Worm (Caenorhabditis elegans): Measurements from ENCODE around the gene sre-41.

The sre-41 gene

DNA sequence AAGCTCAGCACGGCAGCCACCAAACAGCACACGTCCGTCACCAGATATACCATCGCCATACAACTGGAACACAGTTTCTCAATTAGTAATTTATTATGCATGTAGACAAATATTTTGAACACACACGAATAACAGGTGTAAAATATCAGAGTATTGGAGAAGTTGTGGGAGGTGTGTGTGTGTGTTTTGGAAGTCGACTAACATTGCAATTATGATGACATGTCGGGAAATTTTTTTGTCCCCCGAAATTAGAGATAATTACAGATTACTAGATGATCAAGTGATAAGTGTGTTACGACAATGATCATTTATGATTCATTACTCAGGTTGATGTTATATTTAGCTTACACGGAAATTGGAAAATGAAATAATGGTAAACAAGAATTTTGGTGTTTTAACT is 41.7 kb downstream of the sre-41 start, which contains the start of gene Y57A10C.8:
Gene Y57A10C.8 (minus strand): TSS at position 101 of the 400 bp plus-strand sequence.
- no peak for TF ChIP-seq nhr-76 (tag; optimal IDR thresholded peaks at IDR 0.05)
- no peak for TF ChIP-seq lin-14 (GFP tag; optimal IDR thresholded peaks at IDR 0.05)
- TF ChIP-seq dsc-1 (tag; optimal IDR thresholded peaks at IDR 0.05) = no peak
- no peak for TF ChIP-seq nhr-12 (tag; optimal IDR thresholded peaks at IDR 0.05)
- TF ChIP-seq C04F5.9 (tag; optimal IDR thresholded peaks at IDR 0.05) = no peak
- no peak for TF ChIP-seq ets-5 (GFP tag; IDR thresholded peaks at IDR 0.05)
- TF ChIP-seq lsy-2 (tag; optimal IDR thresholded peaks at IDR 0.05) = no peak
- TF ChIP-seq ceh-82 (tag; optimal IDR thresholded peaks at IDR 0.05) = no peak
- TF ChIP-seq sox-4 (tag; optimal IDR thresholded peaks at IDR 0.05) = no peak
- TF ChIP-seq ztf-4 (tag; optimal IDR thresholded peaks at IDR 0.05) = no peak

DNA sequence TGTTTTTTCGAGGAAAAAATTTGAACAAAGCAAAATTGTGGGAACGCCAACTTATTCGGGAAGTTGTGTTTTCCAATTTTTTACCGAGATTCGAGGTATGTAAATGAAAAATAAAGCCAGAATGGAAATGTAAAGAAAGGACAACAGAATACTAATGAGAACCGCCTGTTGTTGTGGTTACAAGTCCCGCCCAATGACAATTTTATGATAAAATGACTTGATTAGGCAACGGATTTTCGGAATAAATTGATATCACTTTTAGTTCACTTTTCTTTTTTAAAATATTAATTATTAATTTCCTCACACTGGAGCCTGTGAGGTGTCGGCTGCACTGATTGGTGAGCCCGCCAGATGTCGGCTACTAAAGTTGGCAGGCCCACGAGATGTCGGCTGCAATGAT is 44.3 kb downstream of the sre-41 start, which contains the start of gene dct-12:
Gene dct-12 (minus strand): TSS at position 101 of the 400 bp plus-strand sequence.
- no peak for TF ChIP-seq egl-13 (tag; optimal IDR thresholded peaks at IDR 0.05)
- TF ChIP-seq ceh-88 (GFP tag; IDR thresholded peaks at IDR 0.05) = no peak
- TF ChIP-seq swsn-7 (tag; optimal IDR thresholded peaks at IDR 0.05) = no peak
- TF ChIP-seq fkh-8 (tag; optimal IDR thresholded peaks at IDR 0.05) = no peak
- TF ChIP-seq mep-1 (tag; optimal IDR thresholded peaks at IDR 0.05) = no peak
- no peak for TF ChIP-seq dpl-1 (GFP tag; optimal IDR thresholded peaks at IDR 0.05)
- TF ChIP-seq grh-1 (GFP tag; IDR thresholded peaks at IDR 0.05) = no peak
- TF ChIP-seq rnt-1 (tag; optimal IDR thresholded peaks at IDR 0.05) = no peak
- TF ChIP-seq dsc-1 (tag; optimal IDR thresholded peaks at IDR 0.05) = no peak
- no peak for TF ChIP-seq ztf-4 (tag; optimal IDR thresholded peaks at IDR 0.05)
- TF ChIP-seq xbp-1 (tag; optimal IDR thresholded peaks at IDR 0.05) = no peak
- no peak for TF ChIP-seq fos-1 (tag; optimal IDR thresholded peaks at IDR 0.05)
- TF ChIP-seq nhr-237 (tag; optimal IDR thresholded peaks at IDR 0.05) = no peak
- no peak for TF ChIP-seq snpc-4 (tag; optimal IDR thresholded peaks at IDR 0.05)
- TF ChIP-seq hlh-17 (GFP tag; optimal IDR thresholded peaks at IDR 0.05; ENCODE audit: borderline replicate concordance) = no peak
- no peak for TF ChIP-seq ceh-8 (GFP tag; optimal IDR thresholded peaks at IDR 0.05)
- TF ChIP-seq C34B4.2 (tag; optimal IDR thresholded peaks at IDR 0.05) = no peak
- no peak for TF ChIP-seq lir-3 (tag; optimal IDR thresholded peaks at IDR 0.05; ENCODE audit: poor library complexity)

DNA sequence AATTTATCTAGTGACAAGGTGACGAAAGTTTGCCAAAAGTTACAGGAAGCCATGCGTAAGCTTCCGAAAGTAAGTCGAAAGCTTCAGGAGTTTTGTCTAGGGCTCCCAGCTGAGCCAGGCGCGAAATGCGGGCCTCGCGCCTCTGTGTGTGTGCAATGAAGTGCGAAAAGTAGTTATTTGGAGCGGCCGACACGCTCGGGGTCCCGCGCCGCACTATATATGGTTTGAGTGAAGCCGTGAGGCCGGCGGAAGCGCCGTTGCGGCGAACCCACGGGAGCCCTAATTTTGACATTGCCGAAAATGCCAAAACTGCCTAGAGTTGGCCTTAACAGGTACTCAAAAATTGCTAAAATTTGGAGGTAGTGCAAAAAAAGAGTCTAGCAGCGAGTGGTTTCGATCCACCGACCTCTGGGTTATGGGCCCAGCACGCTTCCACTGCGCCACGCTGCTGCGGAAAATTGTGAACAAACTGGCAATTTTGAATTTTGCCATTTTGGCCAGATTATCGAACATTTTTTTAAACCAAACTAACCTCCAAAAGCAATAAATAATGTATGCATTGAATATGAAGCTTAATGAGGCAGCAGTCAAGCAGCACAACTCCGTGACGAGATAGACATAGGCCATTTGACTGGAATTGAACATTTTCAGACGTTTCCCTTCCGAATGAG is 47.3 kb downstream of the sre-41 start:
- TF ChIP-seq efl-1 (optimal IDR thresholded peaks at IDR 0.05) (no peak), efl-1 (GFP tag; optimal IDR thresholded peaks at IDR 0.05 in 1 of 2) (peak in 1 of 2 experiments; percentile 52), fkh-4 (tag; optimal IDR thresholded peaks at IDR 0.05; ENCODE audit: borderline replicate concordance) (no peak), elt-2 (tag; optimal IDR thresholded peaks at IDR 0.05) (no peak), zip-4 (GFP tag; optimal IDR thresholded peaks at IDR 0.05) (no peak)

- TF ChIP-seq grh-1 (GFP tag; IDR thresholded peaks at IDR 0.05) (no peak), nhr-237 (tag; optimal IDR thresholded peaks at IDR 0.05) (no peak), Y116A8C.19 (tag; optimal IDR thresholded peaks at IDR 0.05; ENCODE audit: borderline replicate concordance) (no peak), nhr-19 (GFP tag; conservative IDR thresholded peaks at IDR 0.05) (no peak), hpl-2 (GFP tag; optimal IDR thresholded peaks at IDR 0.05) (no peak), isw-1 (GFP tag; IDR thresholded peaks at IDR 0.05) (no peak), ama-1 (optimal IDR thresholded peaks at IDR 0.05) (no peak), egl-27 (tag; optimal IDR thresholded peaks at IDR 0.05) (no peak), ceh-88 (GFP tag; IDR thresholded peaks at IDR 0.05) (no peak), nhr-47 (tag; optimal IDR thresholded peaks at IDR 0.05) (no peak), tlp-1 (tag; optimal IDR thresholded peaks at IDR 0.05) (no peak), lin-39 (tag; optimal IDR thresholded peaks at IDR 0.05) (no peak), mab-9 (GFP tag; IDR thresholded peaks at IDR 0.05) (no peak), unc-86 (tag; optimal IDR thresholded peaks at IDR 0.05) (no peak), rnt-1 (tag; optimal IDR thresholded peaks at IDR 0.05) (no peak), mep-1 (tag; optimal IDR thresholded peaks at IDR 0.05) (no peak)
Measured at ce11 chrII:12436717-12437116, 48.6 kb downstream of the sre-41 start.

All from whole organism, L1 larva.